Fruit fly (Drosophila melanogaster) whole organism, embryonic: ENCODE results near the gene CG7878.

Experiments
- CG8281 ChIP-seq: fragments of 200-800 bp; sonication (Bioruptor generic); optimal IDR thresholded peaks from 2 replicates; lab custom pipeline; 2018; ENCODE audit warnings: missing biosample characterization, mild to moderate bottlenecking, missing genetic modification characterization, moderate library complexity
- CG8765 ChIP-seq: fragments of 200-800 bp; sonication (Bioruptor generic); IDR thresholded peaks from 2 replicates; pipeline ENCODE4 v1.3.6; 2022; ENCODE audit warnings: missing biosample characterization, missing genetic modification characterization
- CG8924 ChIP-seq: fragments of 200-800 bp; optimal IDR thresholded peaks from 3 replicates; lab custom pipeline; 2019; ENCODE audit warnings: missing biosample characterization, mild to moderate bottlenecking, missing genetic modification characterization, moderate library complexity
- Fer3 ChIP-seq: fragments of 200-800 bp; sonication (Bioruptor generic); optimal IDR thresholded peaks from 2 replicates; lab custom pipeline; 2018; ENCODE audit warnings: missing biosample characterization, mild to moderate bottlenecking, missing genetic modification characterization, moderate library complexity
- Nf-YB ChIP-seq: fragments of 200-800 bp; sonication (Bioruptor generic); optimal IDR thresholded peaks from 3 replicates; lab custom pipeline; 2019; ENCODE audit warnings: missing biosample characterization, mild to moderate bottlenecking, missing genetic modification characterization, moderate library complexity
- Taf1 ChIP-seq: fragments of 200-800 bp; sonication (Bioruptor generic); IDR thresholded peaks from 2 replicates; pipeline ENCODE4 v1.3.6; 2022; ENCODE audit warnings: missing biosample characterization, missing genetic modification characterization
- hbn ChIP-seq: fragments of 200-800 bp; sonication (Bioruptor generic); IDR thresholded peaks from 2 replicates; pipeline ENCODE4 v1.3.6; 2022; ENCODE audit warnings: missing biosample characterization, missing genetic modification characterization; ENCODE audit not compliant: partially characterized antibody
- insv ChIP-seq, 2 experiments: fragments of 200-800 bp; sonication (Bioruptor generic); optimal IDR thresholded peaks; 3 replicates each; lab custom pipeline; 2016 to 2018; ENCODE audit warnings: missing biosample characterization in 2 of 2, missing genetic modification characterization in 2 of 2
- pan ChIP-seq, 4 experiments: fragments of >200 bp in 3 of 4; fragments of 200-800 bp in 1 of 4; sonication (Bioruptor generic) in 1 of 4; optimal IDR thresholded peaks in 3 of 4; IDR thresholded peaks in 1 of 4; 2 replicates each; pipeline versions ENCODE4 v1.3.6 to Lab custom; 2017 to 2022; ENCODE audit warnings: missing biosample characterization in 2 of 4, missing genetic modification characterization in 2 of 4, mixed read lengths in 1 of 4
- wdn ChIP-seq: fragments of 200-800 bp; sonication (Bioruptor generic); IDR thresholded peaks from 2 replicates; pipeline ENCODE4 v1.3.6; 2022; ENCODE audit warnings: missing biosample characterization, missing genetic modification characterization

- no peak for TF ChIP-seq CG8281 (tag; lab: Kevin White, UChicago)
- TF ChIP-seq hbn (GFP tag; lab: Robert Waterston, UW) = no peak
- TF ChIP-seq Nf-YB (GFP tag; lab: Kevin White, UChicago) = no peak
- no peak for TF ChIP-seq pan (optimal IDR thresholded peaks at IDR 0.05; lab: Kevin White, UChicago)
- no peak for TF ChIP-seq pan (GFP tag; optimal IDR thresholded peaks at IDR 0.05 in 1 of 2, IDR thresholded peaks at IDR 0.05 in 1 of 2)
- TF ChIP-seq wdn (GFP tag; lab: Robert Waterston, UW) = no peak
- TF ChIP-seq Fer3 (tag; lab: Kevin White, UChicago) = no peak
- no peak for TF ChIP-seq Taf1 (GFP tag; lab: Robert Waterston, UW)
- no peak for TF ChIP-seq CG8924 (tag; lab: Kevin White, UChicago)
- TF ChIP-seq CG8765 (GFP tag; lab: Robert Waterston, UW) = no peak
- no peak for TF ChIP-seq insv (GFP tag; optimal IDR thresholded peaks at IDR 0.05; lab: Kevin White, UChicago)
These were observed 30.2 kb downstream of the CG7878 start for dm6 chr3R:8152578-8153191.
